Worm (Caenorhabditis elegans): ENCODE results near the gene str-106.

DNA sequence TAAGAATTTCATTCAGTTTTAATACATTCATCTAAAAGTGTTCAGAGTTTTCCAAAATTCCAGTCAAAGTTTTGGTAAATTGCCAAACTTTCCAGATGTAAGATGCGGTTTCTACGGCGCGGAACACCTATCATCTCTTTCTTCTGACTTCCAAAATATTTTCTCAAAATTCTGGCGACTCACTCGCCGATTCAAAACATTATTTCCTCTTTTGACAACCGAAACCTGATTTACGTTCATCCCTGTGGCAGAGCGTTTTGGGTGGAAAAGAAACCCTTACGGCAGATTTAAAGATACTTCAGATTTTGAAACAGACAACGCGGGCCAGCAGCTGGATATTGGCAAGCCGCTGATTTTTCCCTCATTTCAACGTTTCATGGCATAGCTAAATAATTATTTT is 17.6 kb downstream of the str-106 start, which contains the start of gene F11A5.5:
- TF ChIP-seq ref-1 (GFP tag; conservative IDR thresholded peaks at IDR 0.05) (no peak), flt-1 (GFP tag; IDR thresholded peaks at IDR 0.05) (no peak), ztf-29 (GFP tag; IDR thresholded peaks at IDR 0.05) (no peak), ztf-23 (GFP tag; IDR thresholded peaks at IDR 0.05) (no peak), med-1 (GFP tag; optimal IDR thresholded peaks at IDR 0.05; ENCODE audit: insufficient read depth) (no peak)

All from whole organism, midembryonic.